Fruit fly (Drosophila melanogaster) whole organism, embryonic: ENCODE measurements around the gene Gnpat.

Source experiments
- Adf1 ChIP-seq: fragments of 200-800 bp; sonication (Bioruptor generic); IDR thresholded peaks from 2 replicates; pipeline ENCODE4 v1.3.6; 2022; ENCODE audit warnings: missing biosample characterization, missing genetic modification characterization
- CG10366 ChIP-seq: fragments of 200-800 bp; sonication (Bioruptor generic); IDR thresholded peaks from 2 replicates; pipeline ENCODE4 v1.3.6; 2022; ENCODE audit warnings: missing biosample characterization, missing genetic modification characterization
- CG10462 ChIP-seq: fragments of 200-800 bp; sonication (Bioruptor generic); optimal IDR thresholded peaks from 2 replicates; lab custom pipeline; 2016; ENCODE audit warnings: missing biosample characterization, missing genetic modification characterization
- CG10543 ChIP-seq: fragments of 200-800 bp; sonication (Bioruptor generic); optimal IDR thresholded peaks from 3 replicates; lab custom pipeline; 2017; ENCODE audit warnings: missing biosample characterization, mild to moderate bottlenecking, missing genetic modification characterization, moderate library complexity
- CG11456 ChIP-seq: fragments of 200-800 bp; sonication (Bioruptor generic); IDR thresholded peaks from 3 replicates; pipeline ENCODE4 v1.3.6; 2022; ENCODE audit warnings: missing biosample characterization, missing genetic modification characterization
- CG12391 ChIP-seq: fragments of 200-800 bp; sonication (Bioruptor generic); optimal IDR thresholded peaks from 3 replicates; lab custom pipeline; 2018; ENCODE audit warnings: missing biosample characterization, mild to moderate bottlenecking, missing genetic modification characterization, moderate library complexity
- CG12769 ChIP-seq: fragments of 200-800 bp; sonication (Bioruptor generic); optimal IDR thresholded peaks from 2 replicates; lab custom pipeline; 2019; ENCODE audit warnings: missing biosample characterization, mild to moderate bottlenecking, missing genetic modification characterization, moderate library complexity
- CG16779 ChIP-seq: fragments of 200-800 bp; sonication (Bioruptor generic); IDR thresholded peaks from 2 replicates; pipeline ENCODE4 v1.3.6; 2022; ENCODE audit warnings: missing biosample characterization, missing genetic modification characterization
- CG16815 ChIP-seq: fragments of 200-800 bp; sonication (Bioruptor generic); optimal IDR thresholded peaks from 3 replicates; lab custom pipeline; 2017; ENCODE audit warnings: missing biosample characterization, mild to moderate bottlenecking, missing genetic modification characterization
- CG17186 ChIP-seq: fragments of 200-800 bp; sonication (Bioruptor generic); optimal IDR thresholded peaks from 3 replicates; lab custom pipeline; 2017; ENCODE audit warnings: missing biosample characterization, missing genetic modification reagents, missing genetic modification characterization
- CG2202 ChIP-seq: fragments of 200-800 bp; sonication (Bioruptor generic); optimal IDR thresholded peaks from 2 replicates; lab custom pipeline; 2018; ENCODE audit warnings: missing biosample characterization, mild to moderate bottlenecking, missing genetic modification characterization
- CG3065 ChIP-seq: fragments of 200-800 bp; sonication (Bioruptor generic); optimal IDR thresholded peaks from 2 replicates; lab custom pipeline; 2016; ENCODE audit warnings: missing biosample characterization, missing genetic modification characterization
- CG31441 ChIP-seq: fragments of 200-800 bp; sonication (Bioruptor generic); IDR thresholded peaks from 2 replicates; pipeline ENCODE4 v1.3.6; 2022; ENCODE audit warnings: missing biosample characterization, missing genetic modification characterization
- CG32532 ChIP-seq: fragments of 200-800 bp; sonication (Bioruptor generic); IDR thresholded peaks from 2 replicates; pipeline ENCODE4 v1.3.6; 2022; ENCODE audit warnings: missing biosample characterization, missing genetic modification characterization
- CG3838 ChIP-seq: fragments of 200-800 bp; sonication (Bioruptor generic); optimal IDR thresholded peaks from 3 replicates; lab custom pipeline; 2016; ENCODE audit warnings: missing biosample characterization, missing genetic modification characterization
- CG4617 ChIP-seq: fragments of 200-800 bp; sonication (Bioruptor generic); optimal IDR thresholded peaks from 3 replicates; lab custom pipeline; 2016; ENCODE audit warnings: missing biosample characterization, missing genetic modification characterization, borderline replicate concordance
- CG7786 ChIP-seq: fragments of 200-800 bp; sonication (Bioruptor generic); optimal IDR thresholded peaks from 2 replicates; lab custom pipeline; 2016; ENCODE audit warnings: missing biosample characterization, missing genetic modification characterization
- CG8281 ChIP-seq: fragments of 200-800 bp; sonication (Bioruptor generic); optimal IDR thresholded peaks from 2 replicates; lab custom pipeline; 2018; ENCODE audit warnings: missing biosample characterization, mild to moderate bottlenecking, missing genetic modification characterization, moderate library complexity
- CG8388 ChIP-seq: fragments of 200-800 bp; sonication (Bioruptor generic); optimal IDR thresholded peaks from 2 replicates; lab custom pipeline; 2019; ENCODE audit warnings: missing biosample characterization, mild to moderate bottlenecking, missing genetic modification characterization, moderate library complexity
- Dip2 ChIP-seq: fragments of 200-800 bp; sonication (Bioruptor generic); IDR thresholded peaks from 2 replicates; pipeline ENCODE4 v1.3.6; 2022; ENCODE audit warnings: missing biosample characterization, missing genetic modification characterization
- GATAe ChIP-seq: fragments of 200-800 bp; sonication (Bioruptor generic); conservative IDR thresholded peaks from 2 replicates; pipeline ENCODE4 v1.3.6; 2022; ENCODE audit warnings: missing biosample characterization, missing genetic modification characterization
- Kr ChIP-seq: fragments of 200-800 bp; sonication (Bioruptor generic); optimal IDR thresholded peaks from 2 replicates; lab custom pipeline; 2017; ENCODE audit warnings: missing biosample characterization, mild to moderate bottlenecking, missing genetic modification characterization
- NFAT ChIP-seq: fragments of 200-800 bp; sonication (Bioruptor generic); IDR thresholded peaks from 2 replicates; pipeline ENCODE4 v1.3.6; 2022; ENCODE audit warnings: missing biosample characterization, missing genetic modification characterization
- Neu2 ChIP-seq: fragments of 200-800 bp; sonication (Bioruptor generic); optimal IDR thresholded peaks from 3 replicates; lab custom pipeline; 2016; ENCODE audit warnings: missing biosample characterization, missing genetic modification characterization, borderline replicate concordance
- Poxn ChIP-seq: fragments of 200-800 bp; sonication (Bioruptor generic); IDR thresholded peaks from 2 replicates; pipeline ENCODE4 v1.3.6; 2022; ENCODE audit warnings: missing biosample characterization, missing genetic modification characterization
- Side ChIP-seq: fragments of 200-800 bp; sonication (Bioruptor generic); optimal IDR thresholded peaks from 2 replicates; lab custom pipeline; 2016; ENCODE audit warnings: missing biosample characterization, missing genetic modification characterization
- Usf ChIP-seq: fragments of 200-800 bp; sonication (Bioruptor generic); optimal IDR thresholded peaks from 2 replicates; lab custom pipeline; 2017; ENCODE audit warnings: missing genotype, missing biosample characterization, missing genetic modification characterization
- YL-1 ChIP-seq: fragments of 200-800 bp; sonication (Bioruptor generic); optimal IDR thresholded peaks from 3 replicates; lab custom pipeline; 2017; ENCODE audit warnings: missing biosample characterization, mild to moderate bottlenecking, missing genetic modification characterization
- ab ChIP-seq: fragments of 200-800 bp; sonication (Bioruptor generic); optimal IDR thresholded peaks from 2 replicates; lab custom pipeline; 2016; ENCODE audit warnings: missing biosample characterization, missing genetic modification characterization
- az2 ChIP-seq: fragments of 200-800 bp; sonication (Bioruptor generic); optimal IDR thresholded peaks from 3 replicates; lab custom pipeline; 2016; ENCODE audit warnings: missing biosample characterization, missing genetic modification characterization
- dm ChIP-seq: fragments of 200-800 bp; sonication (Bioruptor generic); optimal IDR thresholded peaks from 3 replicates; lab custom pipeline; 2016; ENCODE audit warnings: missing biosample characterization, missing genetic modification characterization
- eve ChIP-seq, 2 experiments: fragments of >200 bp; optimal IDR thresholded peaks; 2 replicates each; lab custom pipeline; 2017; ENCODE audit warnings: missing biosample characterization in 2 of 2, missing genetic modification characterization in 2 of 2
- gcm2 ChIP-seq: fragments of 200-800 bp; sonication (Bioruptor generic); optimal IDR thresholded peaks from 2 replicates; lab custom pipeline; 2016; ENCODE audit warnings: missing biosample characterization, missing genetic modification characterization
- gro ChIP-seq: fragments of 200-800 bp; sonication (Bioruptor generic); optimal IDR thresholded peaks from 2 replicates; lab custom pipeline; 2016; ENCODE audit warnings: missing biosample characterization, missing genetic modification characterization
- gt ChIP-seq: fragments of 200-800 bp; sonication (Bioruptor generic); IDR thresholded peaks from 2 replicates; pipeline ENCODE4 v1.3.6; 2022; ENCODE audit warnings: missing biosample characterization, missing genetic modification characterization
- h ChIP-seq: fragments of >200 bp; optimal IDR thresholded peaks from 2 replicates; lab custom pipeline; 2017
- ind ChIP-seq: fragments of 200-800 bp; sonication (Bioruptor generic); optimal IDR thresholded peaks from 3 replicates; lab custom pipeline; 2016; ENCODE audit warnings: missing biosample characterization, missing genetic modification characterization
- lilli ChIP-seq: fragments of 200-800 bp; sonication (Bioruptor generic); optimal IDR thresholded peaks from 3 replicates; lab custom pipeline; 2016; ENCODE audit warnings: missing biosample characterization, missing genetic modification characterization
- mirr ChIP-seq: fragments of 200-800 bp; sonication (Bioruptor generic); optimal IDR thresholded peaks from 3 replicates; lab custom pipeline; 2018; ENCODE audit warnings: missing biosample characterization, mild to moderate bottlenecking, missing genetic modification characterization
- nau ChIP-seq: fragments of 200-800 bp; sonication (Bioruptor generic); optimal IDR thresholded peaks from 3 replicates; lab custom pipeline; 2017; ENCODE audit warnings: missing biosample characterization, mild to moderate bottlenecking, missing genetic modification characterization, missing genetic modification reagents
- odd ChIP-seq: fragments of 200-800 bp; sonication (Bioruptor generic); optimal IDR thresholded peaks from 2 replicates; lab custom pipeline; 2017; ENCODE audit warnings: missing biosample characterization, mild to moderate bottlenecking, missing genetic modification characterization
- org-1 ChIP-seq: fragments of 200-800 bp; sonication (Bioruptor generic); optimal IDR thresholded peaks from 2 replicates; lab custom pipeline; 2017; ENCODE audit warnings: missing biosample characterization, missing genetic modification characterization
- repo ChIP-seq: fragments of 200-800 bp; sonication (Bioruptor generic); optimal IDR thresholded peaks from 2 replicates; lab custom pipeline; 2016; ENCODE audit warnings: missing biosample characterization, missing genetic modification characterization
- ro ChIP-seq: fragments of 200-800 bp; sonication (Bioruptor generic); IDR thresholded peaks from 2 replicates; pipeline ENCODE4 v1.3.6; 2022; ENCODE audit warnings: missing biosample characterization, missing genetic modification characterization
- schlank ChIP-seq: fragments of 200-800 bp; sonication (Bioruptor generic); optimal IDR thresholded peaks from 2 replicates; lab custom pipeline; 2018; ENCODE audit warnings: missing biosample characterization, mild to moderate bottlenecking, missing genetic modification characterization
- sim ChIP-seq: fragments of 200-800 bp; sonication (Bioruptor generic); IDR thresholded peaks from 2 replicates; pipeline ENCODE4 v1.3.6; 2022; ENCODE audit warnings: missing biosample characterization, missing genetic modification characterization
- slou ChIP-seq: fragments of 200-800 bp; sonication (Bioruptor generic); optimal IDR thresholded peaks from 3 replicates; lab custom pipeline; 2016; ENCODE audit warnings: missing biosample characterization, missing genetic modification characterization
- sug ChIP-seq: fragments of 200-800 bp; optimal IDR thresholded peaks from 2 replicates; lab custom pipeline; 2019; ENCODE audit warnings: missing biosample characterization, mild to moderate bottlenecking, missing genetic modification characterization, moderate library complexity
- tap ChIP-seq: fragments of 200-800 bp; optimal IDR thresholded peaks from 3 replicates; lab custom pipeline; 2019; ENCODE audit warnings: missing biosample characterization, mild to moderate bottlenecking, missing genetic modification characterization, moderate library complexity
- ttk ChIP-seq: fragments of 200-800 bp; sonication (Bioruptor generic); IDR thresholded peaks from 2 replicates; pipeline ENCODE4 v2.1.2; 2022; ENCODE audit warnings: missing biosample characterization, missing genetic modification characterization
- zen2 ChIP-seq: fragments of 200-800 bp; sonication (Bioruptor generic); IDR thresholded peaks from 3 replicates; pipeline ENCODE4 v1.3.6; 2022; ENCODE audit warnings: missing biosample characterization, missing genetic modification characterization; ENCODE audit not compliant: partially characterized antibody
- zfh2 ChIP-seq: fragments of 200-800 bp; sonication (Bioruptor generic); optimal IDR thresholded peaks from 2 replicates; lab custom pipeline; 2016; ENCODE audit warnings: missing biosample characterization, missing genetic modification characterization

The Gnpat gene

dm6 chr3R:25462642-25463317 lies 28.0 kb downstream of the Gnpat start (continued):
- TF ChIP-seq CG2202 (tag; lab: Kevin White, UChicago), result no peak
- no peak for TF ChIP-seq CG3065 (GFP tag; lab: Kevin White, UChicago)
- TF ChIP-seq Kr (GFP tag; lab: Kevin White, UChicago), result no peak
- TF ChIP-seq Dip2, result no peak
- TF ChIP-seq tap (tag; lab: Kevin White, UChicago), result peak; percentile 42
- TF ChIP-seq eve (GFP tag; optimal IDR thresholded peaks at IDR 0.05; lab: Kevin White, UChicago), result peak in 1 of 2 experiments; percentile 53
- no peak for TF ChIP-seq org-1
- TF ChIP-seq odd (GFP tag; lab: Kevin White, UChicago), result no peak
- TF ChIP-seq ro (GFP tag; lab: Robert Waterston, UW), result no peak
- TF ChIP-seq CG7786 (GFP tag; lab: Kevin White, UChicago), result no peak
- TF ChIP-seq ab (GFP tag; lab: Kevin White, UChicago), result no peak
- no peak for TF ChIP-seq Neu2 (GFP tag; lab: Kevin White, UChicago)
- TF ChIP-seq schlank (tag; lab: Kevin White, UChicago), result no peak
- TF ChIP-seq CG8388, result peak; percentile 5
- peak; percentile 48; the same call in 1 of the 2 replicates for TF ChIP-seq CG31441 (GFP tag; lab: Robert Waterston, UW)
- no peak for TF ChIP-seq CG11456 (GFP tag; lab: Robert Waterston, UW)
- TF ChIP-seq az2 (GFP tag; lab: Kevin White, UChicago), result no peak
- peak; percentile 1 for TF ChIP-seq lilli
- no peak for TF ChIP-seq gro (GFP tag; lab: Kevin White, UChicago)
- peak; percentile 12 for TF ChIP-seq sug (tag; lab: Kevin White, UChicago)
- TF ChIP-seq CG3838 (GFP tag; lab: Kevin White, UChicago), result no peak
- no peak for TF ChIP-seq slou (GFP tag; lab: Kevin White, UChicago)
- no peak for TF ChIP-seq CG16779 (GFP tag; lab: Robert Waterston, UW)
- peak; percentile 57; the same call in 1 of the 2 replicates for TF ChIP-seq NFAT
- peak; percentile 24 for TF ChIP-seq ind (GFP tag; lab: Kevin White, UChicago)
- no peak for TF ChIP-seq ttk (GFP tag; lab: Robert Waterston, UW)
- TF ChIP-seq YL-1 (GFP tag; lab: Kevin White, UChicago), result no peak
- peak; percentile 35 for TF ChIP-seq CG10366 (GFP tag; lab: Robert Waterston, UW)
- no peak for TF ChIP-seq Usf (GFP tag; lab: Kevin White, UChicago)
- no peak for TF ChIP-seq CG4617 (GFP tag; lab: Kevin White, UChicago)
- TF ChIP-seq GATAe (GFP tag; lab: Robert Waterston, UW), result 0 out of 2 replicates have a peak, but pooled peaks have one; percentile 18
- TF ChIP-seq Adf1 (GFP tag; lab: Robert Waterston, UW), result 0 out of 2 replicates have a peak, but pooled peaks have one; percentile 13
- TF ChIP-seq gcm2 (GFP tag; lab: Kevin White, UChicago), result no peak
- no peak for TF ChIP-seq Side (GFP tag; lab: Kevin White, UChicago)
- peak; percentile 40 for TF ChIP-seq CG12769
- no peak for TF ChIP-seq CG10462 (GFP tag; lab: Kevin White, UChicago)
- TF ChIP-seq Poxn, result no peak
- no peak for TF ChIP-seq CG16815
- TF ChIP-seq h, result no peak
- no peak for TF ChIP-seq zen2 (GFP tag; lab: Robert Waterston, UW)
- no peak for TF ChIP-seq CG10543 (GFP tag; lab: Kevin White, UChicago)
- no peak for TF ChIP-seq zfh2
- TF ChIP-seq CG17186, result no peak
- no peak for TF ChIP-seq mirr (GFP tag; lab: Kevin White, UChicago)
- TF ChIP-seq sim (GFP tag; lab: Robert Waterston, UW), result no peak
- no peak for TF ChIP-seq gt (GFP tag; lab: Robert Waterston, UW)
- TF ChIP-seq CG32532, result peak; percentile 83
- peak; percentile 45 for TF ChIP-seq CG12391 (tag; lab: Kevin White, UChicago)
- no peak for TF ChIP-seq CG8281
- TF ChIP-seq dm (GFP tag; lab: Kevin White, UChicago), result no peak
- no peak for TF ChIP-seq nau (GFP tag; lab: Kevin White, UChicago)
- TF ChIP-seq repo (GFP tag; lab: Kevin White, UChicago), result no peak
